Worm (Caenorhabditis elegans): ENCODE results near the gene lgc-12.
A peak's percentile ranks its signal among the peaks of the same experiment; 100 is the strongest.

Gene lgc-12

DNA sequence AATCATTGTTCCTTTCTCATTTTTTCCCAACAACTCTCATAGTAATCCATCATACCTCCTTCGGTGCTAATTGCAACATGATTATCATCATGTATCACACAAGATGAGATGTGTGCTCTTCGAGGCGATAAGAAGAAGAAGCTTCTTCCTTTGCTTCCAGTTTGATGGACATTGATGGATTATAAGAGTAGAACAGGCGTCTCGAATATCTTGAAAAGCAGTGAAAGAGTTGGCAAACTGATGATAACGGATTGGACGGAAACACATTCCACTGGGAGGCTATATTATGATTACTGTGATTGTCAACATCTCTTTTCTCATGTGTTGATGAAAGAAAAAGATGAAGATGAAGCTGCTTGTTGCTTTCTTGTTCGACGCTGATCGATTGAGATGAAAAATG, 2.1 kb upstream of the lgc-12 start:
- no peak for TF ChIP-seq skn-1 (tag; optimal IDR thresholded peaks at IDR 0.05)
- TF ChIP-seq unc-62 (GFP tag; optimal IDR thresholded peaks at IDR 0.05), result peak; percentile 61
- TF ChIP-seq nhr-28 (tag; optimal IDR thresholded peaks at IDR 0.05), result no peak
- no peak for TF ChIP-seq lin-15B (tag; optimal IDR thresholded peaks at IDR 0.05)
- TF ChIP-seq snpc-4 (tag; optimal IDR thresholded peaks at IDR 0.05), result no peak
- peak; percentile 3 for TF ChIP-seq elt-1 (tag; optimal IDR thresholded peaks at IDR 0.05)
- no peak for TF ChIP-seq ama-1 (optimal IDR thresholded peaks at IDR 0.05)
- no peak for TF ChIP-seq ztf-4 (tag; optimal IDR thresholded peaks at IDR 0.05)
- no peak for TF ChIP-seq ceh-16 (tag; optimal IDR thresholded peaks at IDR 0.05)
- no peak for TF ChIP-seq aly-2 (tag; optimal IDR thresholded peaks at IDR 0.05)
- TF ChIP-seq lin-39 (tag; optimal IDR thresholded peaks at IDR 0.05), result peak; percentile 31
- TF ChIP-seq zag-1 (tag; optimal IDR thresholded peaks at IDR 0.05), result no peak
- TF ChIP-seq elt-3 (tag; optimal IDR thresholded peaks at IDR 0.05), result no peak
- TF ChIP-seq nhr-43 (tag; optimal IDR thresholded peaks at IDR 0.05; ENCODE audit: poor library complexity, severe bottlenecking), result no peak
- peak; percentile 48 for TF ChIP-seq nhr-11 (tag; optimal IDR thresholded peaks at IDR 0.05)
- no peak for TF ChIP-seq ceh-28 (tag; optimal IDR thresholded peaks at IDR 0.05)
- no peak for TF ChIP-seq nhr-12 (tag; optimal IDR thresholded peaks at IDR 0.05)
- TF ChIP-seq nhr-77 (tag; optimal IDR thresholded peaks at IDR 0.05), result no peak
- TF ChIP-seq eor-1 (tag; optimal IDR thresholded peaks at IDR 0.05), result no peak
- no peak for TF ChIP-seq fkh-10 (GFP tag; optimal IDR thresholded peaks at IDR 0.05)
- TF ChIP-seq nfya-1 (tag; optimal IDR thresholded peaks at IDR 0.05; ENCODE audit: insufficient read depth), result peak; percentile 25
- no peak for TF ChIP-seq lsy-12 (tag; optimal IDR thresholded peaks at IDR 0.05)

- TF ChIP-seq elt-3 (tag; optimal IDR thresholded peaks at IDR 0.05), result no peak
- TF ChIP-seq snpc-4 (tag; optimal IDR thresholded peaks at IDR 0.05), result no peak
- no peak for TF ChIP-seq ama-1 (optimal IDR thresholded peaks at IDR 0.05)
- no peak for TF ChIP-seq fos-1 (tag; optimal IDR thresholded peaks at IDR 0.05)
- TF ChIP-seq nhr-28 (tag; optimal IDR thresholded peaks at IDR 0.05), result no peak
- TF ChIP-seq pqm-1 (tag; optimal IDR thresholded peaks at IDR 0.05), result no peak
- no peak for TF ChIP-seq mml-1 (tag; optimal IDR thresholded peaks at IDR 0.05)
- TF ChIP-seq nhr-11 (tag; optimal IDR thresholded peaks at IDR 0.05), result no peak
Measured at ce11 chrIII:7565247-7565646, 3.3 kb downstream of the lgc-12 start, which contains the start of gene ttr-8. ttr-8 (minus strand) TSS chrIII:7565347.

- TF ChIP-seq lin-39 (tag; optimal IDR thresholded peaks at IDR 0.05) (no peak), egl-27 (tag; optimal IDR thresholded peaks at IDR 0.05) (no peak), ama-1 (optimal IDR thresholded peaks at IDR 0.05) (no peak), nhr-76 (tag; optimal IDR thresholded peaks at IDR 0.05) (no peak), elt-1 (tag; optimal IDR thresholded peaks at IDR 0.05) (no peak), nhr-12 (tag; optimal IDR thresholded peaks at IDR 0.05) (no peak), lsy-12 (tag; optimal IDR thresholded peaks at IDR 0.05) (no peak), nhr-77 (tag; optimal IDR thresholded peaks at IDR 0.05) (no peak), ceh-16 (tag; optimal IDR thresholded peaks at IDR 0.05) (no peak), fkh-10 (GFP tag; optimal IDR thresholded peaks at IDR 0.05) (no peak), elt-2 (tag; optimal IDR thresholded peaks at IDR 0.05) (no peak), nhr-23 (tag; optimal IDR thresholded peaks at IDR 0.05) (no peak), ZK546.5 (tag; optimal IDR thresholded peaks at IDR 0.05) (no peak), snpc-4 (tag; optimal IDR thresholded peaks at IDR 0.05) (no peak), pha-4 (tag; optimal IDR thresholded peaks at IDR 0.05) (no peak)
Measured at ce11 chrIII:7566098-7566497, 4.1 kb downstream of the lgc-12 start, which contains the start of gene ttr-32. ttr-32 (plus strand) TSS chrIII:7566411.

ce11 chrIII:7570083-7570695, 8.2 kb downstream of the lgc-12 start, which contains the start of gene R13A5.7:
R13A5.7 (minus strand) TSS chrIII:7570133.
- TF ChIP-seq nhr-12 (tag; optimal IDR thresholded peaks at IDR 0.05) (no peak), elt-3 (tag; optimal IDR thresholded peaks at IDR 0.05) (no peak), ztf-4 (tag; optimal IDR thresholded peaks at IDR 0.05) (no peak), ceh-28 (tag; optimal IDR thresholded peaks at IDR 0.05) (peak; percentile 71), nhr-23 (tag; optimal IDR thresholded peaks at IDR 0.05) (peak; percentile 76), egl-27 (tag; optimal IDR thresholded peaks at IDR 0.05) (peak; percentile 67), lsy-12 (tag; optimal IDR thresholded peaks at IDR 0.05) (peak; percentile 24), lin-15B (tag; optimal IDR thresholded peaks at IDR 0.05) (peak; percentile 48), nhr-67 (tag; optimal IDR thresholded peaks at IDR 0.05) (no peak), elt-1 (tag; optimal IDR thresholded peaks at IDR 0.05) (peak; percentile 20), nhr-11 (tag; optimal IDR thresholded peaks at IDR 0.05) (peak; percentile 39), mdl-1 (tag; optimal IDR thresholded peaks at IDR 0.05) (peak; percentile 80), R02D3.7 (tag; optimal IDR thresholded peaks at IDR 0.05) (peak; percentile 39), nhr-25 (tag; optimal IDR thresholded peaks at IDR 0.05) (peak; percentile 48), ceh-82 (tag; optimal IDR thresholded peaks at IDR 0.05) (peak; percentile 4), skn-1 (tag; optimal IDR thresholded peaks at IDR 0.05) (peak; percentile 43), jun-1 (tag; optimal IDR thresholded peaks at IDR 0.05) (peak; percentile 80), snpc-4 (tag; optimal IDR thresholded peaks at IDR 0.05) (peak; percentile 69), ceh-9 (tag; optimal IDR thresholded peaks at IDR 0.05) (no peak), nfya-1 (tag; optimal IDR thresholded peaks at IDR 0.05; ENCODE audit: insufficient read depth) (peak; percentile 88), pha-4 (tag; optimal IDR thresholded peaks at IDR 0.05) (peak; percentile 88), egl-5 (tag; optimal IDR thresholded peaks at IDR 0.05) (peak; percentile 47), ZK546.5 (tag; optimal IDR thresholded peaks at IDR 0.05) (no peak), nhr-77 (tag; optimal IDR thresholded peaks at IDR 0.05) (no peak), daf-12 (tag; optimal IDR thresholded peaks at IDR 0.05) (no peak), pqm-1 (tag; optimal IDR thresholded peaks at IDR 0.05) (peak; percentile 55), tbx-2 (tag; optimal IDR thresholded peaks at IDR 0.05) (peak; percentile 46), hmg-11 (tag; optimal IDR thresholded peaks at IDR 0.05) (peak; percentile 91), nhr-43 (tag; optimal IDR thresholded peaks at IDR 0.05; ENCODE audit: poor library complexity, severe bottlenecking) (peak; percentile 72), elt-2 (tag; optimal IDR thresholded peaks at IDR 0.05) (peak; percentile 77), fos-1 (tag; optimal IDR thresholded peaks at IDR 0.05) (no peak), unc-62 (GFP tag; optimal IDR thresholded peaks at IDR 0.05) (peak; percentile 64), lin-39 (tag; optimal IDR thresholded peaks at IDR 0.05) (peak; percentile 50)
